Worm (Caenorhabditis elegans): ENCODE measurements around the gene dcs-1.

DNA sequence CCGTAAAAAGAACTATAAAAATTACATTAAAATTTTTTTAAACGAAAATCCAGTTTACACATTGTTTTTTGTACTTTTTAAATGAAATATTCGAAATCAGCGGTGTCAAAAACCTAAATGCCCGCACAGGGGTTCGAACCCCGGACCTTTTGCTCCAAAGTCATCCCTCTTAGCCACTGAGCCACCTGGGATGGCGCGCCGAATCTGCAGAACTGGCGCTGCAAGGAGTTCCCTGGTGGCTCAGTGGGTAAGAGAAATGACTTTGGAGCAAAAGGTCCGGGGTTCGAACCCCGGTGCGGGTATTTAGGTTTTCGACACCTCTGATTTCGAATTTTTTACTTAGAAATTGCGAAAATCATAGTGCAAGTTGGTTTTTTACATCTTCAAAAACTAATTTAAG lies 33.1 kb upstream of the dcs-1 start:
- TF ChIP-seq sea-1 (GFP tag; conservative IDR thresholded peaks at IDR 0.05), result no peak
- no peak for TF ChIP-seq pes-1 (GFP tag; IDR thresholded peaks at IDR 0.05)
- TF ChIP-seq ama-1 (optimal IDR thresholded peaks at IDR 0.05), result no peak
- no peak for TF ChIP-seq aly-1 (tag; optimal IDR thresholded peaks at IDR 0.05)
- no peak for TF ChIP-seq ets-7 (tag; optimal IDR thresholded peaks at IDR 0.05)
